Fruit fly (Drosophila melanogaster) whole organism: ENCODE measurements around the gene ihog.
A peak's percentile ranks its signal among the peaks of the same experiment; 100 is the strongest.

Source experiments
- CG8478 ChIP-seq: fragments of >200 bp; optimal IDR thresholded peaks from 2 replicates; lab custom pipeline; 2018; ENCODE audit warnings: inconsistent platforms
- Dll ChIP-seq: fragments of >200 bp; optimal IDR thresholded peaks from 2 replicates; lab custom pipeline; 2017
- EcR ChIP-seq, 2 experiments: fragments of >200 bp; optimal IDR thresholded peaks; 2 replicates each; lab custom pipeline; 2017; ENCODE audit warnings: missing biosample characterization in 2 of 2, missing genetic modification characterization in 2 of 2, missing genetic modification reagents in 2 of 2
- pan ChIP-seq: fragments of >200 bp; optimal IDR thresholded peaks from 2 replicates; lab custom pipeline; 2017
- psq ChIP-seq: fragments of >200 bp; optimal IDR thresholded peaks from 2 replicates; lab custom pipeline; 2017
- usp ChIP-seq: fragments of >200 bp; optimal IDR thresholded peaks from 2 replicates; lab custom pipeline; 2017; ENCODE audit warnings: missing biosample characterization, missing genetic modification characterization, mixed read lengths

The ihog gene

dm6 chr2L:6948540-6948942, at the start of gene ihog:
ihog (minus strand) TSS chr2L:6948808.
- no peak for TF ChIP-seq psq
- TF ChIP-seq EcR (GFP tag; optimal IDR thresholded peaks at IDR 0.05; lab: Kevin White, UChicago), result no peak
- TF ChIP-seq pan, result no peak
- TF ChIP-seq CG8478, result no peak
- no peak for TF ChIP-seq Dll (lab: Kevin White, UChicago)
- TF ChIP-seq usp (GFP tag; lab: Kevin White, UChicago), result no peak

dm6 chr2L:6991085-6991484, 42.5 kb upstream of the ihog start:
- TF ChIP-seq Dll (lab: Kevin White, UChicago) (no peak), CG8478 (no peak), usp (GFP tag; lab: Kevin White, UChicago) (no peak), pan (no peak), psq (no peak), EcR (GFP tag; optimal IDR thresholded peaks at IDR 0.05; lab: Kevin White, UChicago) (no peak)

- TF ChIP-seq Dll (lab: Kevin White, UChicago) (no peak), CG8478 (no peak), pan (no peak), usp (GFP tag; lab: Kevin White, UChicago) (no peak), EcR (GFP tag; optimal IDR thresholded peaks at IDR 0.05; lab: Kevin White, UChicago) (no peak), psq (no peak)
Observed at dm6 chr2L:6971597-6972036, 23.0 kb upstream of the ihog start, which contains the start of gene snRNP-U1-70K. snRNP-U1-70K (minus strand) TSS chr2L:6971737.

dm6 chr2L:6970813-6971212, 22.2 kb upstream of the ihog start:
- TF ChIP-seq pan, result no peak
- no peak for TF ChIP-seq usp (GFP tag; lab: Kevin White, UChicago)
- no peak for TF ChIP-seq psq

dm6 chr2L:6968013-6968517, 19.5 kb upstream of the ihog start:
- TF ChIP-seq EcR (GFP tag; optimal IDR thresholded peaks at IDR 0.05; lab: Kevin White, UChicago), result no peak
- no peak for TF ChIP-seq CG8478
- TF ChIP-seq Dll (lab: Kevin White, UChicago), result no peak
- peak; percentile 89 for TF ChIP-seq pan
- TF ChIP-seq usp (GFP tag; lab: Kevin White, UChicago), result no peak
- no peak for TF ChIP-seq psq

dm6 chr2L:6967422-6968012, 18.9 kb upstream of the ihog start, which contains the start of gene Sumo:
Sumo (minus strand) TSS chr2L:6967644.
- TF ChIP-seq Dll (lab: Kevin White, UChicago) (no peak), usp (GFP tag; lab: Kevin White, UChicago) (no peak), psq (no peak), CG8478 (no peak), pan (no peak), EcR (GFP tag; optimal IDR thresholded peaks at IDR 0.05; lab: Kevin White, UChicago) (no peak)

dm6 chr2L:6966309-6966708, 17.7 kb upstream of the ihog start:
- no peak for TF ChIP-seq usp (GFP tag; lab: Kevin White, UChicago)
- TF ChIP-seq Dll (lab: Kevin White, UChicago), result no peak
- no peak for TF ChIP-seq psq
- TF ChIP-seq CG8478, result no peak
- TF ChIP-seq pan, result no peak
- TF ChIP-seq EcR (GFP tag; optimal IDR thresholded peaks at IDR 0.05; lab: Kevin White, UChicago), result no peak

- TF ChIP-seq CG8478, result no peak
- no peak for TF ChIP-seq usp (GFP tag; lab: Kevin White, UChicago)
Observed at dm6 chr2L:6964632-6965031, 16.0 kb upstream of the ihog start.

- TF ChIP-seq CG8478, result no peak
- no peak for TF ChIP-seq usp (GFP tag; lab: Kevin White, UChicago)
- TF ChIP-seq Dll (lab: Kevin White, UChicago), result no peak
- TF ChIP-seq psq, result no peak
- no peak for TF ChIP-seq EcR (GFP tag; optimal IDR thresholded peaks at IDR 0.05; lab: Kevin White, UChicago)
- TF ChIP-seq pan, result no peak
Observed at dm6 chr2L:6964022-6964434, 15.4 kb upstream of the ihog start, which contains the start of the genes sip2 and Coprox. sip2 (minus strand) TSS chr2L:6964074. Coprox (plus strand) TSS chr2L:6964421.

dm6 chr2L:6960165-6960564, 11.6 kb upstream of the ihog start, which contains the start of the genes Atac1 and Hmgcl:
Atac1 (minus strand) TSS chr2L:6960328.
Hmgcl (plus strand) TSS chr2L:6960377.
- TF ChIP-seq Dll (lab: Kevin White, UChicago) (no peak), EcR (GFP tag; optimal IDR thresholded peaks at IDR 0.05; lab: Kevin White, UChicago) (no peak), psq (no peak), usp (GFP tag; lab: Kevin White, UChicago) (no peak), CG8478 (no peak), pan (no peak)

dm6 chr2L:6956725-6957124, 8.1 kb upstream of the ihog start, which contains the start of the genes CG13775 and CG3430:
CG13775 (minus strand) TSS chr2L:6956950.
CG3430 (plus strand) TSS chr2L:6957008.
- no peak for TF ChIP-seq Dll (lab: Kevin White, UChicago)

dm6 chr2L:6950096-6950495, 1.5 kb upstream of the ihog start, which contains the start of the genes Gas41 and SA1:
Gas41 (minus strand) TSS chr2L:6950207.
SA1 (plus strand) TSS chr2L:6950421.
- TF ChIP-seq EcR (GFP tag; optimal IDR thresholded peaks at IDR 0.05; lab: Kevin White, UChicago), result no peak
- no peak for TF ChIP-seq usp (GFP tag; lab: Kevin White, UChicago)
- TF ChIP-seq psq, result no peak
- no peak for TF ChIP-seq pan
- no peak for TF ChIP-seq Dll (lab: Kevin White, UChicago)
- TF ChIP-seq CG8478, result no peak

- TF ChIP-seq Dll (lab: Kevin White, UChicago) (no peak), usp (GFP tag; lab: Kevin White, UChicago) (no peak), EcR (GFP tag; optimal IDR thresholded peaks at IDR 0.05; lab: Kevin White, UChicago) (no peak), CG8478 (no peak), pan (no peak), psq (no peak)
Observed at dm6 chr2L:6945088-6945487, 3.5 kb downstream of the ihog start, which contains the start of gene Fgop2. Fgop2 (minus strand) TSS chr2L:6945289.
